Fruit fly (Drosophila melanogaster) whole organism, embryonic: Measurements from ENCODE around the gene Sfxn2.

Experiments
- Aef1 ChIP-seq: fragments of 200-800 bp; sonication (Bioruptor generic); IDR thresholded peaks from 3 replicates; pipeline ENCODE4 v1.3.6; 2022; ENCODE audit warnings: missing biosample characterization, missing genetic modification characterization
- Asciz ChIP-seq: fragments of 200-800 bp; sonication (Bioruptor generic); optimal IDR thresholded peaks from 2 replicates; lab custom pipeline; 2017; ENCODE audit warnings: missing biosample characterization, mild to moderate bottlenecking, missing genetic modification characterization, missing genetic modification reagents
- Blimp-1 ChIP-seq: fragments of 200-800 bp; sonication (Bioruptor generic); optimal IDR thresholded peaks from 3 replicates; lab custom pipeline; 2018; ENCODE audit warnings: missing biosample characterization, missing genetic modification characterization, mild to moderate bottlenecking, moderate library complexity, missing genetic modification reagents
- C15 ChIP-seq: fragments of 200-800 bp; sonication (Bioruptor generic); IDR thresholded peaks from 3 replicates; pipeline ENCODE4 v1.3.6; 2022; ENCODE audit warnings: missing biosample characterization, missing genetic modification characterization
- CG1024 ChIP-seq: fragments of 200-800 bp; sonication (Bioruptor generic); IDR thresholded peaks from 2 replicates; pipeline ENCODE4 v1.3.6; 2022; ENCODE audit warnings: missing biosample characterization, missing genetic modification characterization
- CG10462 ChIP-seq: fragments of 200-800 bp; sonication (Bioruptor generic); optimal IDR thresholded peaks from 2 replicates; lab custom pipeline; 2016; ENCODE audit warnings: missing biosample characterization, missing genetic modification characterization
- CG10543 ChIP-seq: fragments of 200-800 bp; sonication (Bioruptor generic); optimal IDR thresholded peaks from 3 replicates; lab custom pipeline; 2017; ENCODE audit warnings: missing biosample characterization, mild to moderate bottlenecking, missing genetic modification characterization, moderate library complexity
- CG11085 ChIP-seq: fragments of 200-800 bp; sonication (Bioruptor generic); IDR thresholded peaks from 2 replicates; pipeline ENCODE4 v1.3.6; 2022; ENCODE audit warnings: missing biosample characterization, missing genetic modification characterization
- CG11560 ChIP-seq: fragments of 200-800 bp; sonication (Bioruptor generic); IDR thresholded peaks from 3 replicates; pipeline ENCODE4 v1.3.6; 2022; ENCODE audit warnings: missing biosample characterization, missing genetic modification characterization
- CG13287 ChIP-seq: fragments of 200-800 bp; sonication (Bioruptor generic); IDR thresholded peaks from 2 replicates; pipeline ENCODE4 v1.3.6; 2022; ENCODE audit warnings: missing biosample characterization, missing genetic modification characterization; ENCODE audit not compliant: partially characterized antibody
- CG17359 ChIP-seq: fragments of 200-800 bp; sonication (Bioruptor generic); optimal IDR thresholded peaks from 3 replicates; lab custom pipeline; 2018; ENCODE audit warnings: missing biosample characterization, mild to moderate bottlenecking, missing genetic modification characterization, moderate library complexity
- CG2202 ChIP-seq: fragments of 200-800 bp; sonication (Bioruptor generic); optimal IDR thresholded peaks from 2 replicates; lab custom pipeline; 2018; ENCODE audit warnings: missing biosample characterization, mild to moderate bottlenecking, missing genetic modification characterization
- CG2875 ChIP-seq: fragments of 200-800 bp; sonication (Bioruptor generic); optimal IDR thresholded peaks from 2 replicates; lab custom pipeline; 2017; ENCODE audit warnings: missing biosample characterization, mild to moderate bottlenecking, missing genetic modification characterization, missing genetic modification reagents
- CG31365 ChIP-seq: fragments of 200-800 bp; sonication (Bioruptor generic); optimal IDR thresholded peaks from 2 replicates; lab custom pipeline; 2018; ENCODE audit warnings: missing biosample characterization, mild to moderate bottlenecking, missing genetic modification characterization
- CG34376 ChIP-seq: fragments of 200-800 bp; sonication (Bioruptor generic); optimal IDR thresholded peaks from 2 replicates; lab custom pipeline; 2018; ENCODE audit warnings: missing biosample characterization, mild to moderate bottlenecking, missing genetic modification characterization
- CG4707 ChIP-seq: fragments of 200-800 bp; sonication (Bioruptor generic); optimal IDR thresholded peaks from 2 replicates; lab custom pipeline; 2018; ENCODE audit warnings: missing biosample characterization, mild to moderate bottlenecking, missing genetic modification characterization, moderate library complexity
- CG7357 ChIP-seq: fragments of 200-800 bp; sonication (Bioruptor generic); IDR thresholded peaks from 3 replicates; pipeline ENCODE4 v1.3.6; 2022; ENCODE audit warnings: missing biosample characterization, missing genetic modification characterization
- Camta ChIP-seq: fragments of 200-800 bp; sonication (Bioruptor generic); optimal IDR thresholded peaks from 2 replicates; lab custom pipeline; 2016; ENCODE audit warnings: missing biosample characterization, missing genetic modification characterization
- Dip2 ChIP-seq: fragments of 200-800 bp; sonication (Bioruptor generic); IDR thresholded peaks from 2 replicates; pipeline ENCODE4 v1.3.6; 2022; ENCODE audit warnings: missing biosample characterization, missing genetic modification characterization
- Dll ChIP-seq: fragments of 200-800 bp; sonication (Bioruptor generic); IDR thresholded peaks from 4 replicates; pipeline ENCODE4 v1.3.6; 2022; ENCODE audit warnings: missing biosample characterization, missing genetic modification characterization; ENCODE audit not compliant: partially characterized antibody
- Ets65A ChIP-seq: fragments of 200-800 bp; sonication (Bioruptor generic); peaks from one replicate; lab custom pipeline; 2016; ENCODE audit warnings: missing biosample characterization, missing genetic modification characterization
- HLH3B ChIP-seq: fragments of 200-800 bp; sonication (Bioruptor generic); IDR thresholded peaks from 2 replicates; pipeline ENCODE4 v1.3.6; 2022; ENCODE audit warnings: missing biosample characterization, missing genetic modification characterization
- HmgD ChIP-seq: fragments of 200-800 bp; sonication (Bioruptor generic); optimal IDR thresholded peaks from 3 replicates; lab custom pipeline; 2016; ENCODE audit warnings: missing biosample characterization, missing genetic modification characterization
- Hmr ChIP-seq: fragments of 200-800 bp; sonication (Bioruptor generic); optimal IDR thresholded peaks from 3 replicates; lab custom pipeline; 2017; ENCODE audit warnings: mild to moderate bottlenecking, missing biosample characterization, missing genetic modification reagents, missing genetic modification characterization
- Hsf ChIP-seq: fragments of 200-800 bp; sonication (Bioruptor generic); optimal IDR thresholded peaks from 3 replicates; lab custom pipeline; 2016; ENCODE audit warnings: missing biosample characterization, missing genetic modification characterization
- MESR4 ChIP-seq: fragments of 200-800 bp; sonication (Bioruptor generic); optimal IDR thresholded peaks from 2 replicates; lab custom pipeline; 2018; ENCODE audit warnings: missing biosample characterization, mild to moderate bottlenecking, missing genetic modification characterization, moderate library complexity
- Max ChIP-seq: fragments of 200-800 bp; sonication (Bioruptor generic); optimal IDR thresholded peaks from 2 replicates; lab custom pipeline; 2016; ENCODE audit warnings: missing biosample characterization, mild to moderate bottlenecking, missing genetic modification characterization
- Ravus ChIP-seq: fragments of 200-800 bp; sonication (Bioruptor generic); IDR thresholded peaks from 2 replicates; pipeline ENCODE4 v1.3.6; 2022; ENCODE audit warnings: missing biosample characterization, missing genetic modification characterization
- Rfx ChIP-seq: fragments of 200-800 bp; sonication (Bioruptor generic); IDR thresholded peaks from 2 replicates; pipeline ENCODE4 v1.3.6; 2022; ENCODE audit warnings: missing biosample characterization, missing genetic modification characterization
- Sin3A ChIP-seq: fragments of >200 bp; optimal IDR thresholded peaks from 2 replicates; lab custom pipeline; 2018
- Six4 ChIP-seq: fragments of 200-800 bp; sonication (Bioruptor generic); optimal IDR thresholded peaks from 2 replicates; lab custom pipeline; 2016; ENCODE audit warnings: missing biosample characterization, missing genetic modification characterization
- Sox102F ChIP-seq: fragments of 200-800 bp; sonication (Bioruptor generic); optimal IDR thresholded peaks from 2 replicates; lab custom pipeline; 2018; ENCODE audit warnings: missing biosample characterization, mild to moderate bottlenecking, missing genetic modification characterization, moderate library complexity
- ato ChIP-seq: fragments of 200-800 bp; sonication (Bioruptor generic); IDR thresholded peaks from 2 replicates; pipeline ENCODE4 v1.3.6; 2022; ENCODE audit warnings: missing biosample characterization, missing genetic modification characterization; ENCODE audit not compliant: partially characterized antibody
- bsh ChIP-seq, 2 experiments: fragments of 200-800 bp; sonication (Bioruptor generic); optimal IDR thresholded peaks; 2 replicates each; lab custom pipeline; 2017 to 2018; ENCODE audit warnings: mild to moderate bottlenecking in 2 of 2, missing biosample characterization in 2 of 2, missing genetic modification characterization in 2 of 2, moderate library complexity in 1 of 2
- cato ChIP-seq: fragments of 200-800 bp; sonication (Bioruptor generic); optimal IDR thresholded peaks from 2 replicates; lab custom pipeline; 2016; ENCODE audit warnings: missing biosample characterization, missing genetic modification characterization, borderline replicate concordance
- chinmo ChIP-seq: fragments of 200-800 bp; sonication (Bioruptor generic); IDR thresholded peaks from 4 replicates; pipeline ENCODE4 v1.3.6; 2022; ENCODE audit warnings: missing biosample characterization, missing genetic modification characterization; ENCODE audit not compliant: partially characterized antibody
- corto ChIP-seq: fragments of 200-800 bp; sonication (Bioruptor generic); optimal IDR thresholded peaks from 2 replicates; lab custom pipeline; 2016; ENCODE audit warnings: missing biosample characterization, mild to moderate bottlenecking, missing genetic modification characterization, moderate library complexity
- crp ChIP-seq, 2 experiments: fragments of 200-800 bp; sonication (Bioruptor generic); optimal IDR thresholded peaks; 2 replicates in 1 of 2; 3 replicates in 1 of 2; lab custom pipeline; 2017; ENCODE audit warnings: missing biosample characterization in 2 of 2, missing genetic modification characterization in 2 of 2, mild to moderate bottlenecking in 1 of 2, moderate library complexity in 1 of 2
- da ChIP-seq: fragments of 200-800 bp; sonication (Bioruptor generic); optimal IDR thresholded peaks from 2 replicates; lab custom pipeline; 2016; ENCODE audit warnings: missing biosample characterization, missing genetic modification characterization
- fd3F ChIP-seq: fragments of 200-800 bp; sonication (Bioruptor generic); optimal IDR thresholded peaks from 2 replicates; lab custom pipeline; 2018; ENCODE audit warnings: missing biosample characterization, mild to moderate bottlenecking, missing genetic modification characterization, moderate library complexity
- fd64A ChIP-seq: fragments of 200-800 bp; sonication (Bioruptor generic); optimal IDR thresholded peaks from 3 replicates; lab custom pipeline; 2018; ENCODE audit warnings: missing biosample characterization, mild to moderate bottlenecking, missing genetic modification characterization
- h ChIP-seq: fragments of >200 bp; optimal IDR thresholded peaks from 2 replicates; lab custom pipeline; 2017
- kni ChIP-seq: fragments of 200-800 bp; sonication (Bioruptor generic); optimal IDR thresholded peaks from 3 replicates; lab custom pipeline; 2017; ENCODE audit warnings: mild to moderate bottlenecking, missing biosample characterization, missing genetic modification reagents, missing genetic modification characterization
- mirr ChIP-seq: fragments of 200-800 bp; sonication (Bioruptor generic); optimal IDR thresholded peaks from 3 replicates; lab custom pipeline; 2018; ENCODE audit warnings: missing biosample characterization, mild to moderate bottlenecking, missing genetic modification characterization
- nerfin-2 ChIP-seq: fragments of 200-800 bp; sonication (Bioruptor generic); IDR thresholded peaks from 2 replicates; pipeline ENCODE4 v1.3.6; 2022; ENCODE audit warnings: missing biosample characterization, missing genetic modification characterization; ENCODE audit not compliant: partially characterized antibody
- sd ChIP-seq: fragments of 200-800 bp; sonication (Bioruptor generic); optimal IDR thresholded peaks from 3 replicates; lab custom pipeline; 2018; ENCODE audit warnings: missing biosample characterization, mild to moderate bottlenecking, missing genetic modification characterization, moderate library complexity
- tio ChIP-seq: fragments of 200-800 bp; sonication (Bioruptor generic); optimal IDR thresholded peaks from 2 replicates; lab custom pipeline; 2017; ENCODE audit warnings: missing biosample characterization, missing genetic modification characterization, inconsistent platforms
- wor ChIP-seq: fragments of 200-800 bp; sonication (Bioruptor generic); IDR thresholded peaks from 2 replicates; pipeline ENCODE4 v1.3.6; 2022; ENCODE audit warnings: missing biosample characterization, missing genetic modification characterization
- yki ChIP-seq: fragments of >200 bp; optimal IDR thresholded peaks from 3 replicates; lab custom pipeline; 2018

Gene Sfxn2

DNA sequence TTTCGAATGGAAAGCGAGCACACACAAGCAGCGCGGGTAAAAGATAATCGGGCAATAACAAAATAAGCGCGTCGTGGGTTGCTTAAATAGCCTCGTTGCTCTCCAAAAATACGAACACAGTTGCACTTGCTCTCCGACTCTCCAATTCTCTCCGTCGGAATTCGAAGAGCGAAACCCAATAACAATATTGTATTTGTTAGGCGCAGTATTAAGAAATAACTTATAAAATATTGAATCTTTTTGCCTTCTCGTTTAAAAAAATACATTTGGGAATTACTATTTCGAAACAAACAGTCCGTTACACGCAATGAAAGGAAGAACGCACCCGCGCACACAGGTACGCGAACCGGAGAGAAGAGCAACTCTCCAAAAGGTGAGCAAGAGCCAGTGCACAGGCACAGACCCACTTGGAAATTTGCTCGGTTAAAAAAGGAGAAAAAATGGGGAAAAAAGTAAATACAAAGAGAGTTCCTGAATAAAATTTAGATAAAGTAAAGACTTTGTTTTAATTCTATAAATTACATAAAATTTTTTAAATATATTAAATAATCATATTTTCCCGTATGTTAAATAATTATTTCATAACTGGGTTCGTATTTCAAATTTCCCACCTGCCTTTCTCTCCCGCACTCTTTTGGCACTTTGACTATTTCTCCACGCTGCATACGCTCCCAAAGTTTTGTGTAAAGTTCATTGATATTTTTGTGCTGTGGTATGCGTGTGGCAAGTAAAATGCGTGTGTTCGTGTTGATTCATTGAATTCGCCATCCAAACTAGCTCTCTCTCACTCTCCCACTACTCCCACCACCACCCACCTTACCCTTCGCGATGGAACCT, 23.6 kb downstream of the Sfxn2 start, which contains the start of gene Mkp3 (continued):
- TF ChIP-seq crp (GFP tag; optimal IDR thresholded peaks at IDR 0.05; lab: Kevin White, UChicago) (peak in 1 of 2 experiments; percentile 37), chinmo (GFP tag; lab: Robert Waterston, UW) (peak; percentile 82; the same call in 2 of the 4 replicates), CG10543 (GFP tag; lab: Kevin White, UChicago) (peak; percentile 91), nerfin-2 (no peak), CG2202 (tag; lab: Kevin White, UChicago) (peak; percentile 55), CG1024 (GFP tag; lab: Robert Waterston, UW) (peak; percentile 43; the same call in 1 of the 2 replicates), CG10462 (peak; percentile 58), bsh (GFP tag; optimal IDR thresholded peaks at IDR 0.05; lab: Kevin White, UChicago) (peak; percentile 71 to 87), C15 (GFP tag; lab: Robert Waterston, UW) (peak; percentile 79; the same call in 2 of the 3 replicates), Dll (GFP tag; lab: Robert Waterston, UW) (no peak), CG2875 (peak; percentile 58), CG11560 (tag; lab: Robert Waterston, UW) (peak; percentile 77), fd64A (GFP tag; lab: Kevin White, UChicago) (no peak), Sox102F (GFP tag; lab: Kevin White, UChicago) (peak; percentile 87), h (lab: Kevin White, UChicago) (no peak), CG13287 (GFP tag; lab: Robert Waterston, UW) (no peak; the same call in 1 of the 2 replicates), cato (peak; percentile 31), Dip2 (GFP tag; lab: Robert Waterston, UW) (no peak), HLH3B (GFP tag; lab: Robert Waterston, UW) (peak; percentile 92), CG7357 (GFP tag; lab: Robert Waterston, UW) (peak; percentile 79), HmgD (GFP tag; lab: Kevin White, UChicago) (no peak), Aef1 (GFP tag; lab: Robert Waterston, UW) (peak; percentile 89), MESR4 (GFP tag; lab: Kevin White, UChicago) (no peak), CG11085 (GFP tag; lab: Robert Waterston, UW) (peak; percentile 78), CG4707 (GFP tag; lab: Kevin White, UChicago) (peak; percentile 56), Hsf (GFP tag; lab: Kevin White, UChicago) (peak; percentile 34), mirr (GFP tag; lab: Kevin White, UChicago) (peak; percentile 13), sd (peak; percentile 68), Hmr (peak; percentile 97), Sin3A (no peak), Max (GFP tag; lab: Kevin White, UChicago) (peak; percentile 71), fd3F (GFP tag; lab: Kevin White, UChicago) (peak; percentile 85), yki (lab: Kevin White, UChicago) (peak; percentile 31), Asciz (GFP tag; lab: Kevin White, UChicago) (peak; percentile 86), Camta (no peak), Six4 (GFP tag; lab: Kevin White, UChicago) (peak; percentile 78), CG31365 (peak; percentile 57), CG17359 (tag; lab: Kevin White, UChicago) (peak; percentile 89), CG34376 (GFP tag; lab: Kevin White, UChicago) (peak; percentile 89), corto (GFP tag; lab: Kevin White, UChicago) (peak; percentile 59), da (GFP tag; lab: Kevin White, UChicago) (no peak), Ets65A (GFP tag; lab: Kevin White, UChicago) (peak; percentile 43), wor (GFP tag; lab: Robert Waterston, UW) (peak; percentile 79), Rfx (peak; percentile 92), tio (GFP tag; lab: Kevin White, UChicago) (peak; percentile 81), Ravus (GFP tag; lab: Robert Waterston, UW) (peak; percentile 72), kni (GFP tag; lab: Kevin White, UChicago) (no peak), Blimp-1 (peak; percentile 82), ato (GFP tag; lab: Robert Waterston, UW) (no peak)
